Fruit fly (Drosophila melanogaster) whole organism, prepupa: ENCODE results near the gene Rcd2.

Experiments
- CG10669 ChIP-seq: fragments of 200-800 bp; sonication (Bioruptor generic); optimal IDR thresholded peaks from 3 replicates; lab custom pipeline; 2018; ENCODE audit warnings: missing biosample characterization, mild to moderate bottlenecking, missing genetic modification characterization, moderate library complexity
- CG3032 ChIP-seq: fragments of 200-800 bp; optimal IDR thresholded peaks from 2 replicates; lab custom pipeline; 2019; ENCODE audit warnings: missing biosample characterization, mild to moderate bottlenecking, missing genetic modification characterization, moderate library complexity
- CG6276 ChIP-seq: fragments of 200-800 bp; sonication (Bioruptor generic); optimal IDR thresholded peaks from 2 replicates; lab custom pipeline; 2017; ENCODE audit warnings: missing biosample characterization, mild to moderate bottlenecking, missing genetic modification characterization
- Hr4 ChIP-seq: fragments of 200-800 bp; sonication (Bioruptor generic); optimal IDR thresholded peaks from 3 replicates; lab custom pipeline; 2016; ENCODE audit warnings: missing biosample characterization, missing genetic modification characterization
- Lpt ChIP-seq: fragments of 200-800 bp; sonication (Bioruptor generic); optimal IDR thresholded peaks from 3 replicates; lab custom pipeline; 2016; ENCODE audit warnings: missing biosample characterization, missing genetic modification characterization
- OdsH ChIP-seq: fragments of 200-800 bp; sonication (Bioruptor generic); optimal IDR thresholded peaks from 3 replicates; lab custom pipeline; 2016; ENCODE audit warnings: missing biosample characterization, missing genetic modification characterization
- Sox14 ChIP-seq: fragments of 200-800 bp; sonication (Bioruptor generic); optimal IDR thresholded peaks from 3 replicates; lab custom pipeline; 2016; ENCODE audit warnings: missing biosample characterization, missing genetic modification characterization
- eg ChIP-seq: fragments of 200-800 bp; sonication (Bioruptor generic); IDR thresholded peaks from 3 replicates; pipeline ENCODE4 v1.3.6; 2022; ENCODE audit warnings: missing biosample characterization, missing genetic modification characterization
- ss ChIP-seq, 2 experiments: fragments of 200-800 bp; sonication (Bioruptor generic); optimal IDR thresholded peaks; 2 replicates in 1 of 2; 3 replicates in 1 of 2; lab custom pipeline; 2017 to 2018; ENCODE audit warnings: mild to moderate bottlenecking in 2 of 2, missing biosample characterization in 2 of 2, missing genetic modification characterization in 2 of 2, moderate library complexity in 1 of 2
- svp ChIP-seq: fragments of 200-800 bp; sonication (Bioruptor generic); peaks from one replicate; lab custom pipeline; 2016; ENCODE audit warnings: missing biosample characterization, missing genetic modification characterization

DNA sequence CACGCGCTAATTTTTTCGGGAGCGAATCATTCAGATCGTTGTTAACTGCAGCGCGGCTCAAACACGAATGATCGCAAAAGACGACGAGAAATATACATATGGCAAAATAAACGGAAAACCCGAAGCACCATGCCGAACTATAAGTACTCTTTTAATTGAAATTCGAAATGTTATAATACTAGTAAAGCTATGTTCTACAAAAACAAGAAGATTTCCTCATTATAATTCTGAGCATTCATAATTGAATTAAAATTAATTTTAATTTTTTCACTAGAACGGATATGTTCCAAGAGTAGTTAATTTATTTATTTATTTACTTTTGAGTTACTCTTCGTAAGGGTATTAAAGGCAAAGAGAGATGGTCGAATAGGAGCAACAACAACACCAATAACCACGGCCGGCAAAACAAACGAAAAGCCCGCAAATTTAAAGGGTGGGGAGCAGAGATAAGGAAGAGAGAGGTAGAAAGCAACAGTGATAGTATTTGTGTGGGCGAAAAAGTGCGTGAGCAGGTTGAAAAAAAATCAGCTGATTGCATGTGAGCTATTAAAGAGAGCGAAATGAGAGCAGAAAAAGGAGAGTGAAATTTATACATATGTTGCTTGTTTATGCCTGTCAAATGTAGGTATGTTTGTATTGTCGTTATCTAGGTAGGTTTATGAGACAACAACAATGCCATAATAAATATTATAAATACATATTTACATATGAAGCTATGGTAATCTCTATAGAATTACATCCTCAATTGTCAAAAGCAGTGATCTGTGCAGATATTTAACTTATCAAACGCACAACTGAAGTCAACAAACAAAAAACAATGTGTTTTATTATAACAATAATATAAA is 46.6 kb downstream of the Rcd2 start:
- peak; percentile 93 for TF ChIP-seq Hr4
- TF ChIP-seq CG10669 (GFP tag; lab: Kevin White, UChicago), result peak; percentile 83
- peak; percentile 75 to 88 for TF ChIP-seq ss (GFP tag; optimal IDR thresholded peaks at IDR 0.05; lab: Kevin White, UChicago)
- TF ChIP-seq svp (GFP tag; lab: Kevin White, UChicago), result peak; percentile 97
- TF ChIP-seq Lpt (GFP tag; lab: Kevin White, UChicago), result peak; percentile 74
- peak; percentile 90 for TF ChIP-seq CG6276 (GFP tag; lab: Kevin White, UChicago)
- peak; percentile 86 for TF ChIP-seq CG3032 (tag; lab: Kevin White, UChicago)
- peak; percentile 86 for TF ChIP-seq Sox14
- peak; percentile 92 for TF ChIP-seq eg (GFP tag; lab: Robert Waterston, UW)
- peak; percentile 88 for TF ChIP-seq OdsH (GFP tag; lab: Kevin White, UChicago)
